Worm (Caenorhabditis elegans) whole organism, dauer: ENCODE results near the gene pes-8.

ENCODE experiments used
- unc-62 ChIP-seq: sonication (generic microtip); optimal IDR thresholded peaks from 2 replicates; lab custom pipeline; 2017; ENCODE audit warnings: missing biosample characterization, missing genetic modification reagents, missing genetic modification characterization

Gene pes-8

ce11 chrX:9283026-9283425 is 31.4 kb downstream of the pes-8 start, which contains the start of gene B0416.11:
TSS of gene B0416.11 (minus strand) at chrX:9283126.
- TF ChIP-seq unc-62 (GFP tag; lab: Kevin White, UChicago) = no peak

ce11 chrX:9291345-9291744 is 39.8 kb downstream of the pes-8 start, which contains the start of gene B0416.3:
TSS of gene B0416.3 (plus strand) at chrX:9291645.
- no peak for TF ChIP-seq unc-62 (GFP tag; lab: Kevin White, UChicago)

ce11 chrX:9295471-9295870 is 43.9 kb downstream of the pes-8 start:
- no peak for TF ChIP-seq unc-62 (GFP tag; lab: Kevin White, UChicago)

- no peak for TF ChIP-seq unc-62 (GFP tag; lab: Kevin White, UChicago)
Measured at ce11 chrX:9296591-9296990, 45.0 kb downstream of the pes-8 start, which contains the start of gene gly-13. TSS of gene gly-13 (minus strand) at chrX:9296622.

DNA sequence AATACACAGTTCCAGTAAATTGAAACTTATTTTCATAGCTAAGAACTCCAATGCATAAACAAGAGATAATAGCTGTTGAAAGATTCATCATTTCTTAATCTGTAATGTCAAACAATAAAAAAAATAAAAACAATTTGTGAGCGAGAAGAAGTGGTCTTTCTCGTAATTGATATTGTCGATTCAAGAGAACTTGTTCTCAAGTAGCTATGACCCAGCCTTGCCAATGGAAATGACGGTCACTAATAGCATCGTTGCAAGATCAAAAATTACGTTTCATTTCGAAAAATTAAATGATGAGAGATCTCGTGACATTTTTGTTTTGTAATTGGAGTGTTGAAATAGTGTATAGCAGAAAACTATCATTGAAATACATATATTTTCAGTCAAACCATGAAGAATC is 46.2 kb downstream of the pes-8 start, which contains the start of gene B0416.7:
B0416.7 (minus strand) TSS at position 101 of the 400 bp plus-strand sequence.
- TF ChIP-seq unc-62 (GFP tag; lab: Kevin White, UChicago) = no peak

- TF ChIP-seq unc-62 (GFP tag; lab: Kevin White, UChicago) = no peak
Measured at ce11 chrX:9298846-9299245, 47.3 kb downstream of the pes-8 start, which contains the start of gene B0416.2. TSS of gene B0416.2 (plus strand) at chrX:9299146.

DNA sequence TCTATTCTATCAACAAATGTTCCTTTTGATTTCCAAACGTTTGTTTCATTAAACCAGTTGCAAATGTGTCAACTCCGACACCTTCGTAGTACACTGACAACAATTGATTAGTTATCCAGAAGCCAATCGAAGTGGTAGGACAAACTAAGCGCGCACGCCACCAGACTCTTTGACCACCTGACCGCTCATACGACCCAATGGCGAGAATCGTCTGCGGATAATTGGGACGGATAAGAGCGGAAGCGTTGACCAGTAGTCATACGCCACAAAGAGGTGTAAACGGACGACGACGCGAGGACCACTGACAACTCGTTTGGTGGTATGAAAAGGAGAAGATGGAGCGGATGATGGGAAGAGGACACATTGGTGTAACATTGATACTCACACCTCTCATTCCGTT is 48.8 kb downstream of the pes-8 start:
- TF ChIP-seq unc-62 (GFP tag; lab: Kevin White, UChicago) = no peak

ce11 chrX:9302763-9303162 is 51.2 kb downstream of the pes-8 start:
- no peak for TF ChIP-seq unc-62 (GFP tag; lab: Kevin White, UChicago)

- no peak for TF ChIP-seq unc-62 (GFP tag; lab: Kevin White, UChicago)
Measured at ce11 chrX:9303422-9303821, 51.8 kb downstream of the pes-8 start, which contains the start of gene tmc-2. TSS of gene tmc-2 (plus strand) at chrX:9303722.
